Worm (Caenorhabditis elegans) whole organism, L1 larva: ENCODE measurements around the gene sri-10.

Experiments used
- F16B12.6 ChIP-seq: fragments of 150-350 bp; optimal IDR thresholded peaks from 2 replicates; lab custom pipeline; 2014; ENCODE audit warnings: missing biosample characterization, missing genetic modification characterization
- Y116A8C.19 ChIP-seq: sonication (generic microtip); optimal IDR thresholded peaks from 2 replicates; lab custom pipeline; 2016; ENCODE audit warnings: missing compliant biosample characterization, missing genetic modification characterization, borderline replicate concordance
- aha-1 ChIP-seq: fragments of 150-350 bp; optimal IDR thresholded peaks from 2 replicates; lab custom pipeline; 2014; ENCODE audit warnings: missing biosample characterization, missing genetic modification characterization
- aly-2 ChIP-seq: fragments of 150-350 bp; optimal IDR thresholded peaks from 2 replicates; lab custom pipeline; 2014; ENCODE audit warnings: missing biosample characterization, missing genetic modification characterization
- blmp-1 ChIP-seq: fragments of 150-350 bp; optimal IDR thresholded peaks from 2 replicates; lab custom pipeline; 2014; ENCODE audit warnings: missing biosample characterization, missing genetic modification characterization
- dsc-1 ChIP-seq: sonication (generic microtip); optimal IDR thresholded peaks from 2 replicates; lab custom pipeline; 2016; ENCODE audit warnings: mild to moderate bottlenecking, missing genetic modification characterization, missing compliant biosample characterization
- efl-1 ChIP-seq, 4 experiments: fragments of 150-350 bp; optimal IDR thresholded peaks in 3 of 4; peaks in 1 of 4; 1 replicate in 1 of 4; 2 replicates in 3 of 4; lab custom pipeline; 2014; ENCODE audit warnings: missing biosample characterization in 2 of 4, missing genetic modification characterization in 2 of 4, missing genetic modification reagents in 2 of 4
- elt-2 ChIP-seq: sonication (generic microtip); optimal IDR thresholded peaks from 2 replicates; lab custom pipeline; 2016; ENCODE audit warnings: missing genetic modification characterization, mild to moderate bottlenecking, inconsistent platforms, missing compliant biosample characterization, missing genetic modification reagents
- fkh-8 ChIP-seq: sonication (generic microtip); optimal IDR thresholded peaks from 2 replicates; lab custom pipeline; 2016; ENCODE audit warnings: mild to moderate bottlenecking, missing genetic modification characterization, missing compliant biosample characterization
- hlh-4 ChIP-seq: sonication (generic microtip); optimal IDR thresholded peaks from 2 replicates; lab custom pipeline; 2016; ENCODE audit warnings: mild to moderate bottlenecking, missing genetic modification characterization, missing compliant biosample characterization
- hpl-2 ChIP-seq: fragments of 150-350 bp; optimal IDR thresholded peaks from 2 replicates; lab custom pipeline; 2014; ENCODE audit warnings: missing biosample characterization, missing genetic modification reagents, missing genetic modification characterization
- jun-1 ChIP-seq: fragments of 150-350 bp; optimal IDR thresholded peaks from 2 replicates; lab custom pipeline; 2014; ENCODE audit warnings: missing biosample characterization, missing genetic modification reagents, missing genetic modification characterization
- lin-14 ChIP-seq: fragments of 200-800 bp; sonication (Bioruptor generic); optimal IDR thresholded peaks from 2 replicates; lab custom pipeline; 2018; ENCODE audit warnings: mild to moderate bottlenecking, missing genetic modification characterization, moderate library complexity, missing compliant biosample characterization
- lin-35 ChIP-seq, 2 experiments: fragments of 150-350 bp; optimal IDR thresholded peaks; 2 replicates each; lab custom pipeline; 2014; ENCODE audit warnings: missing biosample characterization in 2 of 2, missing genetic modification characterization in 2 of 2, missing genetic modification reagents in 2 of 2
- lsy-2 ChIP-seq, 2 experiments: fragments of 150-350 bp; optimal IDR thresholded peaks; 2 replicates each; lab custom pipeline; 2014; ENCODE audit warnings: missing biosample characterization in 2 of 2, missing genetic modification characterization in 2 of 2
- mep-1 ChIP-seq: fragments of 150-350 bp; optimal IDR thresholded peaks from 2 replicates; lab custom pipeline; 2014; ENCODE audit warnings: missing biosample characterization, missing genetic modification characterization
- nhr-11 ChIP-seq: fragments of 150-350 bp; optimal IDR thresholded peaks from 2 replicates; lab custom pipeline; 2014; ENCODE audit warnings: missing biosample characterization, missing genetic modification characterization
- nhr-12 ChIP-seq: sonication (generic microtip); optimal IDR thresholded peaks from 2 replicates; lab custom pipeline; 2017; ENCODE audit warnings: missing biosample characterization, missing genetic modification characterization
- nhr-19 ChIP-seq: fragments of 200-800 bp; sonication (Bioruptor generic); conservative IDR thresholded peaks from 2 replicates; pipeline ENCODE4 v1.3.6; 2022; ENCODE audit warnings: missing genetic modification characterization, missing compliant biosample characterization
- nhr-20 ChIP-seq: sonication (generic microtip); optimal IDR thresholded peaks from 2 replicates; lab custom pipeline; 2016; ENCODE audit warnings: mild to moderate bottlenecking, missing genetic modification characterization, missing compliant biosample characterization
- nhr-28 ChIP-seq: fragments of 150-350 bp; optimal IDR thresholded peaks from 2 replicates; lab custom pipeline; 2014; ENCODE audit warnings: missing biosample characterization, missing genetic modification characterization
- nhr-84 ChIP-seq: sonication (generic microtip); optimal IDR thresholded peaks from 2 replicates; lab custom pipeline; 2017; ENCODE audit warnings: missing biosample characterization, missing genetic modification characterization
- nhr-85 ChIP-seq: sonication (generic microtip); peaks from one replicate; lab custom pipeline; 2016; ENCODE audit warnings: missing genetic modification characterization, inconsistent platforms, missing compliant biosample characterization
- nhr-90 ChIP-seq: sonication (generic microtip); optimal IDR thresholded peaks from 2 replicates; lab custom pipeline; 2016; ENCODE audit warnings: mild to moderate bottlenecking, missing genetic modification characterization, missing compliant biosample characterization; ENCODE audit not compliant: poor library complexity
- skn-1 ChIP-seq: fragments of 150-350 bp; optimal IDR thresholded peaks from 2 replicates; lab custom pipeline; 2014; ENCODE audit warnings: missing biosample characterization, missing genetic modification characterization
- snpc-4 ChIP-seq: fragments of 150-350 bp; optimal IDR thresholded peaks from 2 replicates; lab custom pipeline; 2014; ENCODE audit warnings: missing biosample characterization, missing genetic modification characterization
- snu-23 ChIP-seq: sonication (generic microtip); optimal IDR thresholded peaks from 2 replicates; lab custom pipeline; 2016; ENCODE audit warnings: missing genetic modification characterization, missing compliant biosample characterization
- sup-37 ChIP-seq: fragments of 200-800 bp; sonication (Bioruptor generic); optimal IDR thresholded peaks from 2 replicates; lab custom pipeline; 2018; ENCODE audit warnings: mild to moderate bottlenecking, missing genetic modification characterization, missing compliant biosample characterization
- swsn-7 ChIP-seq: sonication (generic microtip); optimal IDR thresholded peaks from 2 replicates; lab custom pipeline; 2016; ENCODE audit warnings: missing genetic modification characterization, missing compliant biosample characterization
- unc-86 ChIP-seq: sonication (generic microtip); optimal IDR thresholded peaks from 2 replicates; lab custom pipeline; 2016; ENCODE audit warnings: missing genetic modification characterization, missing compliant biosample characterization
- unc-98 ChIP-seq: fragments of 200-800 bp; sonication (Bioruptor generic); IDR thresholded peaks from 2 replicates; pipeline ENCODE4 v1.3.6; 2022; ENCODE audit warnings: missing genetic modification characterization, missing compliant biosample characterization
- zip-4 ChIP-seq: fragments of 200-800 bp; sonication (Bioruptor generic); optimal IDR thresholded peaks from 2 replicates; lab custom pipeline; 2018; ENCODE audit warnings: mild to moderate bottlenecking, missing genetic modification characterization, moderate library complexity, missing compliant biosample characterization
- ztf-11 ChIP-seq, 2 experiments: sonication (generic microtip); optimal IDR thresholded peaks; 2 replicates each; lab custom pipeline; 2016 to 2017; ENCODE audit warnings: missing genetic modification characterization in 2 of 2, missing biosample characterization in 1 of 2, missing compliant biosample characterization in 1 of 2

Gene sri-10

ce11 chrV:18806409-18806808 lies at the start of gene sri-10:
Gene sri-10, minus strand, starts transcription at chrV:18806509.
- TF ChIP-seq nhr-11 (tag; lab: Kevin White, UChicago) (no peak), jun-1 (tag; lab: Kevin White, UChicago) (no peak), unc-86 (tag; lab: Kevin White, UChicago) (no peak), sup-37 (no peak)

ce11 chrV:18854788-18855187 lies 48.5 kb upstream of the sri-10 start:
- TF ChIP-seq jun-1 (tag; lab: Kevin White, UChicago) (no peak), efl-1 (optimal IDR thresholded peaks at IDR 0.05; lab: Kevin White, UChicago) (no peak), efl-1 (GFP tag; optimal IDR thresholded peaks at IDR 0.05 in 1 of 2; lab: Kevin White, UChicago) (peak in 1 of 2 experiments; percentile 29)

- TF ChIP-seq efl-1 (optimal IDR thresholded peaks at IDR 0.05; lab: Kevin White, UChicago) = no peak
- TF ChIP-seq efl-1 (GFP tag; optimal IDR thresholded peaks at IDR 0.05 in 1 of 2; lab: Kevin White, UChicago) = peak in 1 of 2 experiments; percentile 42
- no peak for TF ChIP-seq aha-1
- no peak for TF ChIP-seq snpc-4 (tag; lab: Kevin White, UChicago)
- TF ChIP-seq F16B12.6 (tag; lab: Kevin White, UChicago) = no peak
- no peak for TF ChIP-seq Y116A8C.19 (tag; lab: Kevin White, UChicago)
- no peak for TF ChIP-seq aly-2 (tag; lab: Kevin White, UChicago)
- TF ChIP-seq nhr-28 (tag; lab: Kevin White, UChicago) = no peak
- TF ChIP-seq zip-4 = no peak
- TF ChIP-seq, all 84 proteins: peak for 1
Observed at ce11 chrV:18848578-18848977, 42.3 kb upstream of the sri-10 start.

ce11 chrV:18846480-18846879 lies 40.2 kb upstream of the sri-10 start, which contains the start of gene nhr-230:
Gene nhr-230, plus strand, starts transcription at chrV:18846780.
- TF ChIP-seq dsc-1 (tag; lab: Kevin White, UChicago) (peak; percentile 4), fkh-8 (tag; lab: Kevin White, UChicago) (peak; percentile 1), hpl-2 (GFP tag; lab: Kevin White, UChicago) (no peak)

- TF ChIP-seq efl-1 (optimal IDR thresholded peaks at IDR 0.05; lab: Kevin White, UChicago) (no peak), efl-1 (GFP tag; optimal IDR thresholded peaks at IDR 0.05 in 1 of 2; lab: Kevin White, UChicago) (peak in 1 of 2 experiments; percentile 63), ztf-11 (tag; optimal IDR thresholded peaks at IDR 0.05; lab: Kevin White, UChicago) (no peak), dsc-1 (tag; lab: Kevin White, UChicago) (no peak), unc-98 (GFP tag; lab: Robert Waterston, UW) (no peak)
Observed at ce11 chrV:18842468-18842867, 36.2 kb upstream of the sri-10 start.

- peak in 1 of 2 experiments; percentile 5 for TF ChIP-seq lsy-2 (tag; optimal IDR thresholded peaks at IDR 0.05; lab: Kevin White, UChicago)
- no peak for TF ChIP-seq lin-14 (GFP tag; lab: Kevin White, UChicago)
- TF ChIP-seq efl-1 (optimal IDR thresholded peaks at IDR 0.05; lab: Kevin White, UChicago) = peak; percentile 21 to 23
- peak in 1 of 2 experiments; percentile 41 for TF ChIP-seq efl-1 (GFP tag; optimal IDR thresholded peaks at IDR 0.05 in 1 of 2; lab: Kevin White, UChicago)
- TF ChIP-seq swsn-7 (tag; lab: Kevin White, UChicago) = peak; percentile 22
- no peak for TF ChIP-seq hlh-4 (tag; lab: Kevin White, UChicago)
- peak; percentile 48 for TF ChIP-seq snu-23 (GFP tag; lab: Kevin White, UChicago)
- TF ChIP-seq elt-2 (tag; lab: Kevin White, UChicago) = peak; percentile 19
- peak; percentile 15 for TF ChIP-seq skn-1
- TF ChIP-seq nhr-12 = no peak
- TF ChIP-seq nhr-90 (tag; lab: Kevin White, UChicago) = peak; percentile 39
- peak; percentile 48 for TF ChIP-seq nhr-20 (tag; lab: Kevin White, UChicago)
- TF ChIP-seq nhr-19 (GFP tag; lab: Robert Waterston, UW) = peak; percentile 41
- peak in 1 of 2 experiments; percentile 53 for TF ChIP-seq lin-35 (GFP tag; optimal IDR thresholded peaks at IDR 0.05; lab: Kevin White, UChicago)
- no peak for TF ChIP-seq nhr-84 (tag; lab: Kevin White, UChicago)
- peak; percentile 74 for TF ChIP-seq blmp-1 (tag; lab: Kevin White, UChicago)
- peak; percentile 67 for TF ChIP-seq nhr-85 (tag; lab: Kevin White, UChicago)
- TF ChIP-seq mep-1 (tag; lab: Kevin White, UChicago) = peak; percentile 29
Observed at ce11 chrV:18838799-18839354, 32.6 kb upstream of the sri-10 start, which contains the start of gene nhr-65. Gene nhr-65, plus strand, starts transcription at chrV:18839304.
